Fruit fly (Drosophila melanogaster) whole organism, wandering third instar larva: ENCODE data around the gene CG8837.

Experiments
- Dif ChIP-seq: fragments of 200-275, 200-300 bp; sonication (Bioruptor generic); optimal IDR thresholded peaks from 2 replicates; lab custom pipeline; 2018; ENCODE audit warnings: missing biosample characterization, missing genetic modification characterization; ENCODE audit not compliant: partially characterized antibody
- Hnf4 ChIP-seq: fragments of 200-800 bp; sonication (Bioruptor generic); optimal IDR thresholded peaks from 2 replicates; lab custom pipeline; 2016; ENCODE audit warnings: missing biosample characterization, mild to moderate bottlenecking, missing genetic modification characterization
- Mio ChIP-seq: sonication (Bioruptor generic); optimal IDR thresholded peaks from 2 replicates; lab custom pipeline; 2016; ENCODE audit warnings: missing biosample characterization, missing genetic modification characterization
- Vsx2 ChIP-seq: fragments of 200-300, 225-300 bp; sonication (Bioruptor generic); optimal IDR thresholded peaks from 2 replicates; lab custom pipeline; 2018; ENCODE audit warnings: missing biosample characterization, missing genetic modification characterization; ENCODE audit not compliant: partially characterized antibody
- br ChIP-seq: fragments of 200-800 bp; sonication (Bioruptor generic); optimal IDR thresholded peaks from 2 replicates; lab custom pipeline; 2016; ENCODE audit warnings: missing biosample characterization, missing genetic modification characterization
- dl ChIP-seq, 2 experiments: fragments of 175-275, 200-275 bp in 1 of 2; fragments of 200-275 bp in 1 of 2; sonication (Bioruptor generic); optimal IDR thresholded peaks; lab custom pipeline; 2018; ENCODE audit warnings: mild to moderate bottlenecking in 2 of 2, missing biosample characterization in 2 of 2, missing genetic modification characterization in 2 of 2, moderate library complexity in 2 of 2; ENCODE audit not compliant: partially characterized antibody in 2 of 2, insufficient read depth in 1 of 2
- dsf ChIP-seq: sonication (Bioruptor generic); optimal IDR thresholded peaks from 2 replicates; lab custom pipeline; 2016; ENCODE audit warnings: missing biosample characterization, missing genetic modification characterization, borderline replicate concordance
- lola ChIP-seq: fragments of >200 bp; optimal IDR thresholded peaks from 2 replicates; lab custom pipeline; 2017; ENCODE audit warnings: missing biosample characterization, missing genetic modification characterization
- pan ChIP-seq: fragments of >200 bp; optimal IDR thresholded peaks from 2 replicates; lab custom pipeline; 2017
- psq ChIP-seq: fragments of 200-800 bp; sonication (Bioruptor generic); optimal IDR thresholded peaks from 3 replicates; lab custom pipeline; 2017; ENCODE audit warnings: missing biosample characterization, mild to moderate bottlenecking, missing genetic modification characterization, moderate library complexity
- sv ChIP-seq: fragments of 200-800 bp; sonication (Bioruptor generic); optimal IDR thresholded peaks from 3 replicates; lab custom pipeline; 2016; ENCODE audit warnings: missing biosample characterization, missing genetic modification characterization

DNA sequence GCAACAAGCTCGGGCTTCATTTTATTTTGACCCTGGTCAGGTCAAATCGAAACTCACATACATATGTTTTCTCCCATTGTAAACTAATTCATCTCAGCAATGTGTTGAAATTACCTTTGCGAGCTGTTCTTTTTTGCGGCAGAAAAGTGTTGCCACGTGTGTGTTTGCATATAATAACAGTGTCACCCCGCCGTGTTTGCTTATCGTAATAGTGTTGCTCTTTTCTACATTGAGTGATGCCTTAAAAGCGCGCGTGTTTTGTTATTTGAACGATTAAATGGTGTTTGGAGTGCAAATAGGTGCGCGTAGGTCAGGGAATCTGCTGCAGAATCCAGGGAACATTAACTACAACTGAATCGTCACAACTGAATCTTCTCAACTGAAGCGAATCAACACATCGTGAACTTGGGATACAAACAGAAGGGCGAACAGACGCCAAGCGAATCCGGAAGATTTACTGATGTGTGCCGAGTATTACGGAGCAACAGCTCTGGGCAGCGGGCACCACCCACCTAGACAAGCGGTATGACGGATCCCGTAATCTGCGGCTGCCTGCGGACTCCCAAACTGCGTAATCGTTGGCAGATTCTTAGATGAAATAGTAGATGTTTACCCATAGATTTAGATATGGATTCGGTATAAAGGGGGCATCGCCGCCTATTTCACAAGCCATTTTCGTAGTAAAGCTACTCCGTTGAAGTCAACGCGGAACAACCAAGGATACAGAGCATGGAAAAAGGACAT is 11.3 kb upstream of the CG8837 start, which contains the start of gene CG15406:
- TF ChIP-seq Mio (GFP tag; lab: Kevin White, UChicago) (no peak), pan (lab: Kevin White, UChicago) (no peak), Dif (no peak), dl (GFP tag; optimal IDR thresholded peaks at IDR 0.05; lab: Kevin White, UChicago; ENCODE audit: insufficient read depth in 1 of 2, partially characterized antibody in 2 of 2) (no peak), br (GFP tag; lab: Kevin White, UChicago) (no peak), sv (GFP tag; lab: Kevin White, UChicago) (no peak), Vsx2 (GFP tag; lab: Kevin White, UChicago) (no peak), dsf (GFP tag; lab: Kevin White, UChicago) (no peak), psq (GFP tag; lab: Kevin White, UChicago) (no peak), Hnf4 (GFP tag; lab: Kevin White, UChicago) (no peak), lola (GFP tag; lab: Kevin White, UChicago) (no peak)
